Fruit fly (Drosophila melanogaster): ENCODE results near the gene CG44194.

The CG44194 gene

DNA sequence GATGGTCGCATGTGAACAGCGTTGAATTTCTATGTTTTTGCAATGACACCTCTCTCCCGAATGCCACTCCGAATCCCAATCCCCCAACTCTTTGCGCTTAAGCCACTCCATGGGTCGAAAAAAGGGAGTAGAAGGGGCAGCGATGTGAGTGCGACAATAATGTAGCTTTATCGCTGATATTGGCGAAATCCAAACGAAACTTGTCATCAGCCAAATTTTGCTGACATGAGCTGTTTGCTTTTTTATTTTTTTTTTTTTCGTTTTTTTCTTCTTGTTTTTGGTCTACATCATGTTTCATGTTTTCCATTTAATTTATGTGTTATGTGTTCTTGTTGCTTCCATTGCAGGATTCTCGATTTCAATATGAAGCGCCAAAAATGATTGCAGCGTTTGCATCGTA is 21.5 kb upstream of the CG44194 start:
- TF ChIP-seq CG12605 (GFP tag; IDR thresholded peaks at IDR 0.05) (no peak), CG9948 (tag; optimal IDR thresholded peaks at IDR 0.05) (no peak), CG14655 (GFP tag; optimal IDR thresholded peaks at IDR 0.05) (no peak), CG32121 (GFP tag; IDR thresholded peaks at IDR 0.05) (no peak), EcR (GFP tag; optimal IDR thresholded peaks at IDR 0.05) (no peak), fd96Ca (GFP tag; IDR thresholded peaks at IDR 0.05) (no peak), D1 (tag; optimal IDR thresholded peaks at IDR 0.05) (no peak), Snoo (tag; optimal IDR thresholded peaks at IDR 0.05) (no peak), CG17806 (tag; optimal IDR thresholded peaks at IDR 0.05) (no peak), rn (GFP tag; IDR thresholded peaks at IDR 0.05) (no peak), CG34367 (tag; optimal IDR thresholded peaks at IDR 0.05) (no peak), Ets98B (GFP tag; IDR thresholded peaks at IDR 0.05) (no peak), CG13204 (GFP tag; optimal IDR thresholded peaks at IDR 0.05) (no peak), CG4496 (GFP tag; IDR thresholded peaks at IDR 0.05) (no peak), Pif1A (GFP tag; optimal IDR thresholded peaks at IDR 0.05) (no peak)

DNA sequence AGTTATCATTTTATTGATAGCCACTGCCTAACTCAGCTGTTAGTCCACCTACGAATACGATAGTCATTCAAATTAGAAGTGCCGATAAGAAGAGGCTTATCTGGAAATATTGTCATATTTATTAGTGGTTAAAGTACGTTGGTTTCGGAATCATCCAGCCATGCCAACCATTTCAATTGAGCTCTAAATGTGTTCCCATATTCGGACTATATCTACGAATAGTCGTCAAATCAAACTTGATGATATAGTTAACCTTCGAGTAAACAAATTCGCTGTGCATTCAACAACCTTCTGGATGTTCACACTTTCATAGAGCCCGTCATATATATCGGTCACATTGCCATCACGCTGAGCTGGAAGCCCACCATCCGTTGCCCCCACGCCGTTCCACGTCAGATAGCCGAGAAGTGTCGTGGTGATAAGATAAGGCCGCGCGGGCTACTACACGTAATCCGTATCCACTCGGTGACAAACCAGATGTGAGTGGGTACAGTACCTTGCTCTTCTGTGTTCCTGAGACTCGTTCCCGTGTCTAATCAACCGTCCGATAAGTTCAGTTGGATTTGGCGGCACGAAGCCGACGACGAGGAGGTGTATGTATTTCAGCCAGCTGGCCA is 20.9 kb upstream of the CG44194 start:
- no peak for TF ChIP-seq CG8159 (tag; optimal IDR thresholded peaks at IDR 0.05)
- peak; percentile 5 for TF ChIP-seq CG13204 (GFP tag; optimal IDR thresholded peaks at IDR 0.05)
- TF ChIP-seq Pif1A (GFP tag; optimal IDR thresholded peaks at IDR 0.05) = no peak
- TF ChIP-seq CG14655 (GFP tag; optimal IDR thresholded peaks at IDR 0.05) = no peak
- peak; percentile 78 for TF ChIP-seq EcR (GFP tag; optimal IDR thresholded peaks at IDR 0.05)
- TF ChIP-seq CG10348 (GFP tag; IDR thresholded peaks at IDR 0.05) = no peak
- TF ChIP-seq Ets98B (GFP tag; IDR thresholded peaks at IDR 0.05) = no peak

dm6 chr3R:13017623-13018036 is 20.1 kb upstream of the CG44194 start:
- TF ChIP-seq CG32121 (GFP tag; IDR thresholded peaks at IDR 0.05) (peak; percentile 50; the same call in 1 of the 2 replicates), CG12605 (GFP tag; IDR thresholded peaks at IDR 0.05) (peak; percentile 78), Ets98B (GFP tag; IDR thresholded peaks at IDR 0.05) (peak; percentile 59; the same call in 1 of the 2 replicates), CG10348 (GFP tag; IDR thresholded peaks at IDR 0.05) (no peak)

DNA sequence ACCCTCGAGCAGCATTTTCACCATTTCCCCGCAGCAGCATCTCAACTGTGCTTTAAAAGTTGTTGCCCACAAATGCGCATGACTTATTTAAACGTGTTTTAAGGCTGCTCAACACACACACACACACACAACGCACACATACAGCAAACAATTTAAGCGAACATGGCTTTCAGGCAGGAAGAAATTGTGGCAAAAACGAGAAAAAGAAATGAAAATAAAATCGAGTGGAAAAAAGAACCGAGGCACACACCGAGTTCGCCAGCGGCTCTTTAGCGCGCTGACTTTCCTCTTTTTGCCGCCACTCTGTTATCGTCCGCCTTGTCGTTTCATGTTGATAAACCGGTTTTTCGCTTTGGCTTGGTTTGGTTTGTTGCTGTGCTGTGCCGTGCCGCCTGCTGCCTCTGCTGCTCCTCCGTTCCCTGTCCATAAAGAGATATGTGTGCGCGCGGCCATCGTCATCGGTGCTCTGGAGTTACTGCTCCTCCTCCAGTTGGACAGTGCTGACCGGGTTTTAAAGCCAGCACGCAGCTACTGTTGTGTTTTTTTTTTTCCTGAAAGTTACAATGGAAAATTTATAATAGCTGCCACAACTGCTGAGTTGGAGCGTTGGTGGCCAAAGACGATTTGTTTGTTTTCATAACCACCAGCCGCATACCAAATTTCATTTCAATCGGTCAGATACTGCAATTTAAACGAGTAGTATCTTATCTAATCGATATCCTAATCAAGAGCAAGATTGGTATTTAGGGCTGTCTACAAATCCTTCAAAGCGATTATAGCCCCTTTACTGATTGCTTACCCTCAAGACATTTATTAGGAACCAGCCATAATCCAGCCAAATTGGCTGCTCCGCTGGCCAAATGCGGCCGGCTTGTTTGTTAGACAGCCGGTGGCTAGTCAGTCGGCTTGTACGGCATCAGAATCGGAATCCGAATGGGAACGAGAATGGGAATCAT is 18.6 kb upstream of the CG44194 start:
- TF ChIP-seq Pif1A (GFP tag; optimal IDR thresholded peaks at IDR 0.05) (no peak), CG9948 (tag; optimal IDR thresholded peaks at IDR 0.05) (no peak), CG17806 (tag; optimal IDR thresholded peaks at IDR 0.05) (no peak), CG12605 (GFP tag; IDR thresholded peaks at IDR 0.05) (peak; percentile 47; the same call in 1 of the 2 replicates), CG15710 (tag; optimal IDR thresholded peaks at IDR 0.05) (no peak), Snoo (tag; optimal IDR thresholded peaks at IDR 0.05) (no peak), rn (GFP tag; IDR thresholded peaks at IDR 0.05) (no peak), EcR (GFP tag; optimal IDR thresholded peaks at IDR 0.05) (peak; percentile 85), CG4496 (GFP tag; IDR thresholded peaks at IDR 0.05) (peak; percentile 67; the same call in 2 of the 3 replicates), CG14655 (GFP tag; optimal IDR thresholded peaks at IDR 0.05) (peak; percentile 26), CG10348 (GFP tag; IDR thresholded peaks at IDR 0.05) (no peak), CG32121 (GFP tag; IDR thresholded peaks at IDR 0.05) (peak; percentile 38; the same call in 1 of the 2 replicates), gl (tag; optimal IDR thresholded peaks at IDR 0.05) (peak; percentile 71), CG8301 (tag; optimal IDR thresholded peaks at IDR 0.05) (peak; percentile 2), Ets98B (GFP tag; IDR thresholded peaks at IDR 0.05) (0 out of 2 replicates have a peak, but pooled peaks have one; percentile 17), Pif1B (GFP tag; optimal IDR thresholded peaks at IDR 0.05) (no peak), D1 (tag; optimal IDR thresholded peaks at IDR 0.05) (no peak), fd96Ca (GFP tag; IDR thresholded peaks at IDR 0.05) (no peak), CG8159 (tag; optimal IDR thresholded peaks at IDR 0.05) (peak; percentile 5), CG34367 (tag; optimal IDR thresholded peaks at IDR 0.05) (peak; percentile 1), CG13204 (GFP tag; optimal IDR thresholded peaks at IDR 0.05) (peak; percentile 94)

- TF ChIP-seq CG9948 (tag; optimal IDR thresholded peaks at IDR 0.05) (no peak), CG14655 (GFP tag; optimal IDR thresholded peaks at IDR 0.05) (no peak), CG10348 (GFP tag; IDR thresholded peaks at IDR 0.05) (no peak), EcR (GFP tag; optimal IDR thresholded peaks at IDR 0.05) (no peak), CG4496 (GFP tag; IDR thresholded peaks at IDR 0.05) (peak; percentile 10; the same call in 1 of the 3 replicates)
Measured at dm6 chr3R:13015402-13015801, 17.9 kb upstream of the CG44194 start.

DNA sequence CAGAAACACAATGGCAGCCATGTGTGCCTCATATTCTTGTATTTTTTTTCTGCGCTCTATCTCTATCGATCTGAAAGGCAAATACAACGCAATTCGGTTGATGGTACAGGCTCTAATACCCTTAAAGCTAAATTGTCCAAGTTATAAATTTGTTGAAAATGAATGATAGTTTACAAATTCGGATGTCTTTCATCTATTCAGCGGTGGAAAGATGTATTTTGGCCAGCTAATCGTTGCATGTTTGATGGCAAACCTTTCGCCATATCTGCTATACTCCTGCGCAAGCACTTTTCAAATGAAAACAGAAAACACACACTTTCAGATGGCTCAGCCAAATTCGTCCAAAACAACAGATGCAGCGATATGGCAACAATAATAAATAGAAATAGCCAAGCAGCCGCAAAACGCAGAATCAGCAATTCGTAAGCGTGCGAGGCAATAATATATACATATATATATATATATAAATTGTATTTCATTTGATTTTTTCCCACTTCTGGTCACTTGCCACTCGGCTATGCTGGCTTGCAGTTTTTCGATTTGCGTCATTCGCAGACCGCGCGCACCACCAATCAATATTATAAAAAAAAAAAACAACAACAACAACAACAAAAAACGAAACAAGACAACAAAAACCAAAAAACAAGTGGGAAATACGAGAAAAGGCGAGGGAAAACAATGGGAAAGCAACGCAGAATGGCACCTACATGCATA is 16.8 kb upstream of the CG44194 start:
- TF ChIP-seq rn (GFP tag; IDR thresholded peaks at IDR 0.05) = 0 out of 2 replicates have a peak, but pooled peaks have one; percentile 30
- 0 out of 2 replicates have a peak, but pooled peaks have one; percentile 9 for TF ChIP-seq CG12605 (GFP tag; IDR thresholded peaks at IDR 0.05)
- no peak for TF ChIP-seq CG17806 (tag; optimal IDR thresholded peaks at IDR 0.05)
- no peak for TF ChIP-seq Pif1A (GFP tag; optimal IDR thresholded peaks at IDR 0.05)
- peak; percentile 58 for TF ChIP-seq CG4496 (GFP tag; IDR thresholded peaks at IDR 0.05)
- TF ChIP-seq EcR (GFP tag; optimal IDR thresholded peaks at IDR 0.05) = no peak
- TF ChIP-seq Pif1B (GFP tag; optimal IDR thresholded peaks at IDR 0.05) = no peak
- TF ChIP-seq Ets98B (GFP tag; IDR thresholded peaks at IDR 0.05) = peak; percentile 34
- TF ChIP-seq CG34367 (tag; optimal IDR thresholded peaks at IDR 0.05) = no peak
- TF ChIP-seq D1 (tag; optimal IDR thresholded peaks at IDR 0.05) = no peak
- no peak for TF ChIP-seq Snoo (tag; optimal IDR thresholded peaks at IDR 0.05)
- no peak for TF ChIP-seq CG9948 (tag; optimal IDR thresholded peaks at IDR 0.05)
- no peak for TF ChIP-seq CG13204 (GFP tag; optimal IDR thresholded peaks at IDR 0.05)
- no peak for TF ChIP-seq CG10348 (GFP tag; IDR thresholded peaks at IDR 0.05)
- no peak for TF ChIP-seq CG8301 (tag; optimal IDR thresholded peaks at IDR 0.05)
- peak; percentile 54; the same call in 1 of the 2 replicates for TF ChIP-seq CG32121 (GFP tag; IDR thresholded peaks at IDR 0.05)
- TF ChIP-seq gl (tag; optimal IDR thresholded peaks at IDR 0.05) = no peak
- peak; percentile 48; the same call in 2 of the 3 replicates for TF ChIP-seq fd96Ca (GFP tag; IDR thresholded peaks at IDR 0.05)
- TF ChIP-seq CG14655 (GFP tag; optimal IDR thresholded peaks at IDR 0.05) = peak; percentile 22
- no peak for TF ChIP-seq CG8159 (tag; optimal IDR thresholded peaks at IDR 0.05)
- no peak for TF ChIP-seq CG15710 (tag; optimal IDR thresholded peaks at IDR 0.05)
